Fruit fly (Drosophila melanogaster) whole organism, pupa: ENCODE measurements around the gene Sptr.

Experiments used
- CG10348 ChIP-seq: fragments of 200-800 bp; sonication (Bioruptor generic); IDR thresholded peaks from 2 replicates; pipeline ENCODE4 v1.3.6; 2022; ENCODE audit warnings: missing biosample characterization, missing genetic modification characterization
- CG12605 ChIP-seq: fragments of 200-800 bp; sonication (Bioruptor generic); IDR thresholded peaks from 2 replicates; pipeline ENCODE4 v1.3.6; 2022; ENCODE audit warnings: missing biosample characterization, missing genetic modification characterization
- CG13204 ChIP-seq: fragments of 200-800 bp; sonication (Bioruptor generic); optimal IDR thresholded peaks from 2 replicates; lab custom pipeline; 2018; ENCODE audit warnings: missing biosample characterization, mild to moderate bottlenecking, missing genetic modification characterization, moderate library complexity
- CG14655 ChIP-seq: fragments of 200-800 bp; sonication (Bioruptor generic); optimal IDR thresholded peaks from 3 replicates; lab custom pipeline; 2017; ENCODE audit warnings: mild to moderate bottlenecking, missing biosample characterization, missing genetic modification reagents, missing genetic modification characterization
- CG15710 ChIP-seq: fragments of 200-800 bp; sonication (Bioruptor generic); optimal IDR thresholded peaks from 2 replicates; lab custom pipeline; 2018; ENCODE audit warnings: missing biosample characterization, mild to moderate bottlenecking, missing genetic modification characterization, moderate library complexity
- CG17806 ChIP-seq: fragments of 200-800 bp; sonication (Bioruptor generic); optimal IDR thresholded peaks from 2 replicates; lab custom pipeline; 2018; ENCODE audit warnings: missing biosample characterization, mild to moderate bottlenecking, missing genetic modification characterization, moderate library complexity
- CG32121 ChIP-seq: fragments of 200-800 bp; sonication (Bioruptor generic); IDR thresholded peaks from 2 replicates; pipeline ENCODE4 v1.3.6; 2022; ENCODE audit warnings: missing biosample characterization, missing genetic modification characterization
- CG34367 ChIP-seq: fragments of 200-800 bp; sonication (Bioruptor generic); optimal IDR thresholded peaks from 2 replicates; lab custom pipeline; 2018; ENCODE audit warnings: missing biosample characterization, mild to moderate bottlenecking, missing genetic modification characterization
- CG4496 ChIP-seq: fragments of 200-800 bp; sonication (Bioruptor generic); IDR thresholded peaks from 3 replicates; pipeline ENCODE4 v1.3.6; 2022; ENCODE audit warnings: missing biosample characterization, missing genetic modification characterization
- CG8159 ChIP-seq: fragments of 200-800 bp; sonication (Bioruptor generic); optimal IDR thresholded peaks from 3 replicates; lab custom pipeline; 2018; ENCODE audit warnings: missing biosample characterization, mild to moderate bottlenecking, missing genetic modification characterization, moderate library complexity
- CG8301 ChIP-seq: fragments of 200-800 bp; sonication (Bioruptor generic); optimal IDR thresholded peaks from 2 replicates; lab custom pipeline; 2018; ENCODE audit warnings: missing biosample characterization, mild to moderate bottlenecking, missing genetic modification characterization
- CG9948 ChIP-seq: fragments of 200-800 bp; sonication (Bioruptor generic); optimal IDR thresholded peaks from 2 replicates; lab custom pipeline; 2018; ENCODE audit warnings: missing biosample characterization, mild to moderate bottlenecking, missing genetic modification characterization, moderate library complexity
- D1 ChIP-seq: fragments of 200-800 bp; sonication (Bioruptor generic); optimal IDR thresholded peaks from 2 replicates; lab custom pipeline; 2018; ENCODE audit warnings: missing biosample characterization, mild to moderate bottlenecking, missing genetic modification characterization, moderate library complexity
- EcR ChIP-seq: fragments of 200-800 bp; sonication (Bioruptor generic); optimal IDR thresholded peaks from 3 replicates; lab custom pipeline; 2019; ENCODE audit warnings: missing biosample characterization, missing genetic modification characterization, mild to moderate bottlenecking, moderate library complexity, missing genetic modification reagents
- Ets98B ChIP-seq: fragments of 200-800 bp; sonication (Bioruptor generic); IDR thresholded peaks from 2 replicates; pipeline ENCODE4 v1.3.6; 2022; ENCODE audit warnings: missing biosample characterization, missing genetic modification characterization
- Pif1A ChIP-seq: fragments of 200-800 bp; sonication (Bioruptor generic); optimal IDR thresholded peaks from 3 replicates; lab custom pipeline; 2016; ENCODE audit warnings: missing biosample characterization, missing genetic modification characterization
- Pif1B ChIP-seq: fragments of 200-800 bp; sonication (Bioruptor generic); optimal IDR thresholded peaks from 3 replicates; lab custom pipeline; 2016; ENCODE audit warnings: missing biosample characterization, missing genetic modification characterization
- Snoo ChIP-seq: fragments of 200-800 bp; sonication (Bioruptor generic); optimal IDR thresholded peaks from 3 replicates; lab custom pipeline; 2017; ENCODE audit warnings: missing biosample characterization, mild to moderate bottlenecking, missing genetic modification characterization, inconsistent platforms
- fd96Ca ChIP-seq: fragments of 200-800 bp; sonication (Bioruptor generic); IDR thresholded peaks from 3 replicates; pipeline ENCODE4 v1.3.6; 2022; ENCODE audit warnings: missing biosample characterization, missing genetic modification characterization
- gl ChIP-seq: fragments of 200-800 bp; sonication (Bioruptor generic); optimal IDR thresholded peaks from 2 replicates; lab custom pipeline; 2018; ENCODE audit warnings: missing biosample characterization, mild to moderate bottlenecking, missing genetic modification characterization
- rn ChIP-seq: fragments of 200-800 bp; sonication (Bioruptor generic); IDR thresholded peaks from 2 replicates; pipeline ENCODE4 v1.3.6; 2022; ENCODE audit warnings: missing biosample characterization, missing genetic modification characterization

Sptr gene

DNA sequence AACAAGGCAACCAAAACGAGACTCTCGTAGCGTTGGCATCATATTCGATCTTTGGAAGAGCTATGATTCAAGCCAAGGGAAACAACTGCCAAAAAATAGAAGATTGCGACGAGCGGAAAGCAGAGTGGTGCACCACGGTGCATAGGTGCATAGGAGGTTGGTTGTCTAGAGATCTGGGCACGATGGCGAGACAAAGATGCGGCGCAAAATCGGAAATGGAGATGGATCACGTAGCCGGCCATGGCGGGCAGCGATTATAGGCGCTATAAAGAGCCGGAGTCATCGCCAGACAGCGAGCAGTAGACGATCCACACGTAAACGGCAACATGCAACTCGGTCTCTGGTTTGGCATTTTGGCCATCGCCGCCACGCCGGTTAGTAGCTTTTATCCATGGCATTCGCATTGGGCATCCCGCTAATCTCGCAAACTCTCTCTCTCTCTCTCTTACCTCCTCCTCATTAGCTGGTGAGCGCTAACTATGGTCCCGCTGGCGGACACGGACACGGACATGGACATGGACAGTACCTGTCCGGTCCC, 14.9 kb upstream of the Sptr start, which contains the start of gene Cp36:
Cp36 (plus strand) TSS at position 289 of the 538 bp plus-strand sequence.
- TF ChIP-seq Pif1A (no peak), CG12605 (GFP tag; lab: Robert Waterston, UW) (no peak), CG17806 (tag; lab: Kevin White, UChicago) (no peak), Ets98B (GFP tag; lab: Robert Waterston, UW) (no peak), CG4496 (GFP tag; lab: Robert Waterston, UW) (no peak), CG8159 (no peak), CG32121 (no peak), Snoo (tag; lab: Kevin White, UChicago) (no peak), D1 (tag; lab: Kevin White, UChicago) (no peak), CG9948 (no peak), fd96Ca (no peak), CG8301 (tag; lab: Kevin White, UChicago) (no peak), CG10348 (GFP tag; lab: Robert Waterston, UW) (no peak)

DNA sequence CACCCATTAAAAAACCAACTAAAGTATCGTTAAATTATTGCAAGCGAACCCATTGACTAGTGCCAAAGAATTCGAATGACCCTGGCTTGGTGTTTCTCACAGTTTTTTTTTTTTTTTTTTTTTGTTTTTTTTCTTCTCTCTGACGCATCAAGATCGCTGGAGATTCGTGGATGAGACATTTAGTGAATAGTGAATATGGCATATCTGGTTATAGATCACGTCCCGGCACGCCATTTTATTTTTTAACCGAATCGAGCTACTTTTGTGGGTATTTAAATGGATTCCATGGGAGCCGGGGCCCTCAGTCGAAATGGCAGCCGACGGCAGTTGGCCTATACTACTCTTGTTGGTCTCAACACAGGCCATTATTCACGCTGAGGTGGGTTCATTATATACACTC, 12.6 kb upstream of the Sptr start, which contains the start of gene Cp7Fc:
Cp7Fc (plus strand) TSS at position 301 of the 400 bp plus-strand sequence.
- TF ChIP-seq CG14655, result no peak
- TF ChIP-seq D1 (tag; lab: Kevin White, UChicago), result no peak
- no peak for TF ChIP-seq Ets98B (GFP tag; lab: Robert Waterston, UW)
- no peak for TF ChIP-seq CG8301 (tag; lab: Kevin White, UChicago)
- no peak for TF ChIP-seq CG13204 (GFP tag; lab: Kevin White, UChicago)
- no peak for TF ChIP-seq EcR (GFP tag; lab: Kevin White, UChicago)
- no peak for TF ChIP-seq CG9948
- TF ChIP-seq Pif1A, result no peak
- no peak for TF ChIP-seq gl
- TF ChIP-seq fd96Ca, result no peak
- TF ChIP-seq CG15710 (tag; lab: Kevin White, UChicago), result no peak

DNA sequence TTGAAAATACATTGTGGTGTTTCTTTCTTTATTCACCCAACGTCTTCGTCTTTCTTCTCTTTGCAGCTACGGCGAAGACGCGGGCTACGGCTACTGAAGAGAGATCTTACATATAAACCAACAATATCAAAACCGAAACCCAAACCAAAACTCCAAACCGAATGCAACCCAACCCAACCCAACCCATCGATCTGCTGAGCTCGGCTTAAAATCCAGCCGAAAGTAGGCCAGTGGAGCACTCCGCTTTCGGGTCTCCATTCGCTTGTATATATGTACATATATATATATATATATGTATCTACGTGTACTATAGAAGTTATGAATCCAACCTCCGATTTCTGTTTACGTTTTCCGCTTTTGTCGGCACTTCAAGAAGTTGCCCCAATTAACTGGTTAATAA, 11.4 kb upstream of the Sptr start:
- TF ChIP-seq Pif1A (no peak), CG8301 (tag; lab: Kevin White, UChicago) (no peak), fd96Ca (no peak), CG32121 (no peak), CG13204 (GFP tag; lab: Kevin White, UChicago) (no peak), CG12605 (GFP tag; lab: Robert Waterston, UW) (no peak), CG4496 (GFP tag; lab: Robert Waterston, UW) (no peak), EcR (GFP tag; lab: Kevin White, UChicago) (no peak), Pif1B (GFP tag; lab: Kevin White, UChicago) (no peak), CG34367 (tag; lab: Kevin White, UChicago) (no peak), rn (GFP tag; lab: Robert Waterston, UW) (no peak), CG10348 (GFP tag; lab: Robert Waterston, UW) (no peak)

DNA sequence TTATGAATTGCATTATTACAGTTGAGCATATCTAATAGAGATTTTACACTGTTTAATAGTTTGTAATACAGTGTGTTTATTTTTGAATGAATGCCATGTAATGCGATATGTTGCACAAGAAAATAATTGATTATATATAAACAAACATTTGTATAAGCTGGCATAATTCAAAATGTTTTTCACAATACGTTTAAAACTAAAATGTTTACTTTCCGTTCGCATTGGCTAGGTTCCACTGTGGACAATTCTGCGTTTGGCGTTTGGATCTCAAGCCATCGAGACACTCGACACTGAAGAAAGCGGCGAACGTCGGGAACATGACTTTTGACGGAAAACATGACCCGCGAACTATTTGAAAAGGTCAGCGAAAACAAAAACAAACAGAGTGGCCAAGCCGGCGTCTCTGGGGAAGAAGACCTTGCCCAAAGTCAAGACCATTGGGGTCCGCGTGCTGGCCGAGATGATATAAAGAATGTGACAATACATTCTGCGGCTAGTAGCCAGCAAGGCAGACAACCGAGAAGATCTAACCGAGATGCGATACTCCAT, 9.2 kb upstream of the Sptr start, which contains the start of gene Cp7Fb:
Cp7Fb (plus strand) TSS at position 499 of the 549 bp plus-strand sequence.
- TF ChIP-seq EcR (GFP tag; lab: Kevin White, UChicago) (no peak), CG34367 (tag; lab: Kevin White, UChicago) (no peak), CG12605 (GFP tag; lab: Robert Waterston, UW) (no peak), gl (no peak), CG10348 (GFP tag; lab: Robert Waterston, UW) (no peak), CG15710 (tag; lab: Kevin White, UChicago) (no peak), Ets98B (GFP tag; lab: Robert Waterston, UW) (no peak), CG17806 (tag; lab: Kevin White, UChicago) (no peak), CG8301 (tag; lab: Kevin White, UChicago) (no peak), Pif1B (GFP tag; lab: Kevin White, UChicago) (no peak), D1 (tag; lab: Kevin White, UChicago) (no peak), CG8159 (no peak), Snoo (tag; lab: Kevin White, UChicago) (no peak), CG14655 (no peak), Pif1A (no peak)

DNA sequence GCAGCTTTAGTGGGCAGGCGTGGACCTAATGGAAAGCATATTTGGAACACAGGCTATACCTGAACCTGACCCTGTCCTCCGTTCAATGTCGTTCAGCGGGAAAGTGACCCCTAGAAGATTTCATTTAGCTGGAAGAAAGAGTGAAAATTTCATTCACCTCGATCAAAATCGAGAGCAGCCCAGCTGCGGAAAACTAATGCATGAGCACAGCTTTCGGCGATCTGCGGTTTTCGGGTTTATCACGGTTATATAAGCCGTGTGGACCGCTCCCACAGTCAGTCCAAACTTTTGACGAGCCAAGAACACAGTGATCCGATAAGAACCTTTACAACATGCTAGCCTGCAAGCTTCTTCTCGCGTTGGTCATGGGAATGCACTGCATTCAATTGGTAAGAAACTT, 6.3 kb upstream of the Sptr start, which contains the start of gene Cp7Fa:
Cp7Fa (plus strand) TSS at position 301 of the 400 bp plus-strand sequence.
- TF ChIP-seq Snoo (tag; lab: Kevin White, UChicago) (no peak), Ets98B (GFP tag; lab: Robert Waterston, UW) (no peak), gl (no peak), CG13204 (GFP tag; lab: Kevin White, UChicago) (no peak)

DNA sequence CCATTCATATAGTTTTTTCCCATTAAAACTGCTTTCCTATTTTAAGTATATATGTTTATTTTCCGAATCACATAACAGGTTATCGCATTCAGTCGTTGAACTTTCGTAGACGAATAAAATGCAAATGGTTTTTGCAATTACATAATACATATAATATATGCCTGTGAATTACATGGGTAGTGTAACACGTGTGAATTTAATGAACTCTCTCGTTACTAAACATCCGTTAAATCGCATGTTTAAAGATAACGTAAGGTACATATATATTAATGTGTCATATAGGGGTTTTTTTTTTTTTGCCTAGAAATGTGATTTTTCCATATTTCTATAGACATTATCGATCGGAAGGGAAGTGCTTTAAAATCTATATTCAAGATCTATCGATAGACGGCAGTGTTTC, 5.4 kb upstream of the Sptr start:
- TF ChIP-seq Pif1A (no peak), CG34367 (tag; lab: Kevin White, UChicago) (no peak), Snoo (tag; lab: Kevin White, UChicago) (no peak), gl (no peak), CG10348 (GFP tag; lab: Robert Waterston, UW) (no peak), CG12605 (GFP tag; lab: Robert Waterston, UW) (no peak), CG9948 (no peak), CG32121 (no peak), Pif1B (GFP tag; lab: Kevin White, UChicago) (no peak)
- TF ChIP-seq, all 21 proteins: peak for 0
